Worm (Caenorhabditis elegans) whole organism, early embryonic: Measurements from ENCODE around the gene ZK930.2.

Experiments used
- B0310.2 ChIP-seq: sonication (generic microtip); optimal IDR thresholded peaks from 2 replicates; lab custom pipeline; 2016; ENCODE audit warnings: mild to moderate bottlenecking, missing genetic modification characterization, missing compliant biosample characterization
- F13C5.2 ChIP-seq: sonication (generic microtip); optimal IDR thresholded peaks from 2 replicates; lab custom pipeline; 2017; ENCODE audit warnings: mild to moderate bottlenecking, missing genetic modification characterization, inconsistent platforms, missing compliant biosample characterization
- scrt-1 ChIP-seq: fragments of 200-800 bp; sonication (Bioruptor generic); IDR thresholded peaks from 2 replicates; pipeline ENCODE4 v1.3.6; 2022; ENCODE audit warnings: missing genetic modification characterization, missing compliant biosample characterization

DNA sequence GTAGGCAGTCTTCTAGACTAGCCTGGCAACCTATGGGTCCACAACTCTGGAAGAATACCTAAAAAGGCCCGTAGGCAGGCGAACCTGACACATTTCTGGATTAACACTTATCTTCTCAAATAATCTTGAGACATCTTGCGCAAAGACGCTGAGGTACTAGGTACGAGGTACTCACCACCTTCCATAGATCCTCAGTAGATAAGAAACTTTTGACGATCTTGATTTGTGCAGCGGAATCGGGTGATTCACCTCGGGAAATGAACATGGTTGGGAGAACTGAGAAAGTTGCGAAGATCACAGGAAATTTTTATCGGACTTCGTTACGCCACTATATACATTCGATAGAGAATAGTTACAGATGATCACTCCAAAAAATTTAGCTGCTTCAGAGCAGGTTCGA lies 5.1 kb downstream of the ZK930.2 start:
- TF ChIP-seq F13C5.2 (tag; lab: Kevin White, UChicago) = no peak
- no peak for TF ChIP-seq B0310.2 (tag; lab: Kevin White, UChicago)
- no peak for TF ChIP-seq scrt-1
